Fruit fly (Drosophila melanogaster): Measurements from ENCODE around the gene CG4598.

CG4598 gene

DNA sequence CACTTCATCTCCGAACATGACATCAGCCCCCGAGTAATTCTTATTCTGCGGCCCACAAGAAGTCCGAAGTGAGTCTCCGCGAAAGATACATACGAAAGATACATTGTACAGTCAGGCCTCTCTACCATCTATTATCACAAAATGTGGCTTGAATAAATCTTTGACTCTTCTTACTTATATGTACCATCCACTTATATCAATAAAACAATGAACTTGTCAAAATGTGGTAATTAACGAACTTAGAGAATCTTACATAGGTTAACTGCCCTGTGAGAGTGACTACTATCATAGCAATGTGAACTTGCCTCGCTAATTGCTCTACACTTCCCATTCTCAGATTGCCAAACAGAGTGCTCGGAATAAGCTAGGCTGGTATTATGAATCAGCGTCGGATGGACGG is 11.8 kb upstream of the CG4598 start:
- peak; percentile 80 for TF ChIP-seq kay (GFP tag; ENCODE audit: borderline replicate concordance)
- no peak for TF ChIP-seq bab1 (GFP tag; optimal IDR thresholded peaks at IDR 0.05)

DNA sequence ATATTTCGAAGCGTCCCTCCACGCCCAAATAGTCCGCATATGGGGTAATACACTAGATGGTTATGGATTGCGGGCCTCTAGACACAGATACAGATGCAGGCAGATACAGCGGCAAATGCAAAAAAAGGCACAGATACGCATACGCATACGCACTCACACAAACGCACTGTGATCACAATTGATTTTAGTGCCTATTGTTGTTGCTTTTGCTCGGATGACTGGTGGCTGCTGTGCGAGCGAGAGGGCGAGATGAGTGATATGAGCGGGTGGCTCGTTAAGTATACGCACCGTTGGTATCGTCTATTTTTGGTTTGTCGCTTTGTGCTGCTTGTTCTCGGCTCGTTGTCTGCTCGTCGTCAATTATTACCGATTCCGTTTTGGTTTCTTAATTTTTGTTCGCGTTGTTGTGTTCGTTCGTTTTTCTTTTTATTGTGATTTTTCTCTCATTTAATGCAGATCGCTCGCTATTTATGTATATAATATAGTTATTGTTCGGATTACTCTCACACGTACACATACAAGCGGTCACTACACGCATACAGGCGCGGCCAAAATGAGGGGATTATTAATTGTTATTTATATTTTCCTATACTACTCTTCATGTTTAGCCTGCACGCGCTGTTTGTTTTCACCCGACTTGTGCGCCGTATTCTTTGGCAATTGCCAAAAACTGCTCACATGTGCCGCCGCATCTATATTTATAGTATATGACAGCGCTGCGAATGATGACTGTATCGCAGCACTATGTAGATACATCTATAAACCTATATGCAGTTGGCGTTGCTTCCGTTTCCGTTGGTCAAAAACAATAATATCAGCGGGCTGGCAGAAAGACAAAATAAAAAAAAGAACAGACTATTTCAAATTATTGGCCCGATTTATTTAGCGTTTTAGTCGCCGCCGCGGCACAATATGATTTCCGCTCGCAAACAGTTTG is 10.8 kb upstream of the CG4598 start:
- TF ChIP-seq CG11617 (GFP tag; optimal IDR thresholded peaks at IDR 0.05) (peak; percentile 5), cic (GFP tag; optimal IDR thresholded peaks at IDR 0.05) (peak; percentile 18), CG33017 (tag; optimal IDR thresholded peaks at IDR 0.05) (no peak), kay (GFP tag; ENCODE audit: borderline replicate concordance) (peak; percentile 95), cnc (optimal IDR thresholded peaks at IDR 0.05) (no peak), Mnt (GFP tag; optimal IDR thresholded peaks at IDR 0.05) (peak; percentile 35)

DNA sequence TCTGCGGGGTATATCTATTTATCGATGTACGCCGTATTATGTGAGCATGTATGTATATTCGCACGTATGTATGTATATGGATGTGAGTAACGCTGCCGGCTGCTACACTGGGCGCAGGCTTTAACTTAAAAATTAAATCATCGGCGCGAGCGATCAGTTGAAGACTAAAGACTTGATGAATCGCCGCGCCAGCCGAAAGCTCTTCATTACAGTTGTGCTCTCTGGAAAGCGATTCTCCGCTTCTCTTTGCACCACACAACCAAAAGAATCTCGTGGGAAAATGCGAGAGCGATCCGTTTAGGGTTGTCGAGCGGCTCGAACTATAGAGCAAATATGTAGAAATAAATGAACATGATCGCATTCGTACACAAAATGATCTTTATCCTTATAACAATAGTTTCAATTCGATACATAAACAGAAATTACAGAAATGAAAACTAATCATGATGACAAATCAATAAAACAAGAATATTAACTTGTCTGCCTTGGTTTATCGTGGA is 9.9 kb upstream of the CG4598 start, which contains the start of gene CG13124:
Gene CG13124 (minus strand): TSS at position 166 of the 500 bp plus-strand sequence.
- TF ChIP-seq Clk (GFP tag; optimal IDR thresholded peaks at IDR 0.05) (no peak), CG33017 (tag; optimal IDR thresholded peaks at IDR 0.05) (peak; percentile 52), CG7101 (tag; optimal IDR thresholded peaks at IDR 0.05) (peak; percentile 31), cnc (optimal IDR thresholded peaks at IDR 0.05) (no peak), pad (GFP tag; optimal IDR thresholded peaks at IDR 0.05) (no peak), bab1 (GFP tag; optimal IDR thresholded peaks at IDR 0.05) (no peak), CG12768 (GFP tag; optimal IDR thresholded peaks at IDR 0.05) (no peak), Crg-1 (GFP tag; optimal IDR thresholded peaks at IDR 0.05) (no peak), tj (GFP tag; optimal IDR thresholded peaks at IDR 0.05) (peak; percentile 14), toe (GFP tag; optimal IDR thresholded peaks at IDR 0.05) (no peak), Mnt (GFP tag; optimal IDR thresholded peaks at IDR 0.05) (peak; percentile 46), CG5204 (GFP tag; optimal IDR thresholded peaks at IDR 0.05) (no peak), cic (GFP tag; optimal IDR thresholded peaks at IDR 0.05) (peak; percentile 33), Hr96 (GFP tag; optimal IDR thresholded peaks at IDR 0.05) (peak; percentile 6), CG11617 (GFP tag; optimal IDR thresholded peaks at IDR 0.05) (no peak), CG1620 (GFP tag; optimal IDR thresholded peaks at IDR 0.05) (no peak), ovo (GFP tag; optimal IDR thresholded peaks at IDR 0.05) (no peak), CG14711 (tag; optimal IDR thresholded peaks at IDR 0.05) (peak; percentile 91), CG7045 (GFP tag; optimal IDR thresholded peaks at IDR 0.05) (no peak), kay (GFP tag; ENCODE audit: borderline replicate concordance) (no peak)

DNA sequence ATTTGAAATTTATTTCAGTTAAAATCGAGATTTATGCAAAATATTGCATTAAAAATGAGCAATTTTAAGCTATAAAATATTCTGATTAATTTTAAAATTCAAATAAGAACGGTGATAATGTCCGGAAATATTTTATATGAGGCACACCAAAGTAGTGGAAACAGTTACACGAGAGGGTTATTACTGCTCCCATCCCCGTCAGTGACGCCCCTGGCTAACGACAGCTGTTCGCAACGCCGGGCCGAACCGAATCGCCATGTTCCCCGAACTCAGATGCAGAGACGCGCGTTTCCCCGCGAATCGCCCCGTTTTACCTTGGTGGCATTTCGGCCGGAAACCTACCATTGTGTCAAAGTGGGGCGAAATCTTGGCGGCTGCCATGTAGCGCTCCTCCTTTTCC is 6.6 kb upstream of the CG4598 start:
- TF ChIP-seq bab1 (GFP tag; optimal IDR thresholded peaks at IDR 0.05) (peak; percentile 24), Crg-1 (GFP tag; optimal IDR thresholded peaks at IDR 0.05) (no peak), CG12768 (GFP tag; optimal IDR thresholded peaks at IDR 0.05) (peak; percentile 17), cic (GFP tag; optimal IDR thresholded peaks at IDR 0.05) (no peak)

DNA sequence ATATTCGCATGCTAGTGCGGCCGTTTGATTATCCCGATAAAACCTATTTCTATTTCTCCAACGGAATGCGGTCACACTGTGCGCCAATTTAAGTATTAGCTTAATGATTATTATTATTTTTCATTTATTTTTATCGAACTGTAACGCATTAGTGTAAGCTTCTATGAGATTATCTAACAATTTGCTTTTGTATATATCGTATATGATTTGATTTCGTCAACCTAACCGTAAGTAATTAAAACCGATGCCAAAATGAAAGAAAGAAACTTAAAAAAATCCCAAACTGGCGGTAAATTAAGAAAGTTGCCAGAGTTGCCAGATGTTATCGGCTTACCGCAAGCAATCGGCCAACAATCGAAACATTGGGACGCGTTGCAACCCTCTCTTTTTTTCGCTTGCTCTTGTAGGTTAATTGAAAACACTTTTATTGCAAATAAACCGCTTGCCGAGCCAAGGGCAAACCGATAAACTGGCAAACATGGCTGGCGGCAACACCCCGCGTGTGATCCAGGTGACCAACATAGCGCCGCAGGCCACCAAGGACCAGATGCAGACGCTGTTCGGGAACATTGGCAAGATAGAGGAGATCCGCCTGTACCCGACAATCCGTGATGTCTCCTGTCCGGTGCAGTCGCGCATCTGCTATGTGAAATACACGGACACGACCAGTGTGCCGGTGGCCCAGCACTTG is 5.7 kb upstream of the CG4598 start, which contains the start of the genes Etl1 and Srp54:
Gene Etl1 (minus strand): TSS at position 39 of the 691 bp plus-strand sequence.
Gene Srp54 (plus strand): TSS at position 342 of the 691 bp plus-strand sequence.
- peak; percentile 21 for TF ChIP-seq Hr96 (GFP tag; optimal IDR thresholded peaks at IDR 0.05)
- peak; percentile 17 for TF ChIP-seq Mnt (GFP tag; optimal IDR thresholded peaks at IDR 0.05)
- no peak for TF ChIP-seq bab1 (GFP tag; optimal IDR thresholded peaks at IDR 0.05)
- TF ChIP-seq CG33017 (tag; optimal IDR thresholded peaks at IDR 0.05): no peak
- TF ChIP-seq cic (GFP tag; optimal IDR thresholded peaks at IDR 0.05): no peak
- TF ChIP-seq CG14711 (tag; optimal IDR thresholded peaks at IDR 0.05): peak; percentile 95

DNA sequence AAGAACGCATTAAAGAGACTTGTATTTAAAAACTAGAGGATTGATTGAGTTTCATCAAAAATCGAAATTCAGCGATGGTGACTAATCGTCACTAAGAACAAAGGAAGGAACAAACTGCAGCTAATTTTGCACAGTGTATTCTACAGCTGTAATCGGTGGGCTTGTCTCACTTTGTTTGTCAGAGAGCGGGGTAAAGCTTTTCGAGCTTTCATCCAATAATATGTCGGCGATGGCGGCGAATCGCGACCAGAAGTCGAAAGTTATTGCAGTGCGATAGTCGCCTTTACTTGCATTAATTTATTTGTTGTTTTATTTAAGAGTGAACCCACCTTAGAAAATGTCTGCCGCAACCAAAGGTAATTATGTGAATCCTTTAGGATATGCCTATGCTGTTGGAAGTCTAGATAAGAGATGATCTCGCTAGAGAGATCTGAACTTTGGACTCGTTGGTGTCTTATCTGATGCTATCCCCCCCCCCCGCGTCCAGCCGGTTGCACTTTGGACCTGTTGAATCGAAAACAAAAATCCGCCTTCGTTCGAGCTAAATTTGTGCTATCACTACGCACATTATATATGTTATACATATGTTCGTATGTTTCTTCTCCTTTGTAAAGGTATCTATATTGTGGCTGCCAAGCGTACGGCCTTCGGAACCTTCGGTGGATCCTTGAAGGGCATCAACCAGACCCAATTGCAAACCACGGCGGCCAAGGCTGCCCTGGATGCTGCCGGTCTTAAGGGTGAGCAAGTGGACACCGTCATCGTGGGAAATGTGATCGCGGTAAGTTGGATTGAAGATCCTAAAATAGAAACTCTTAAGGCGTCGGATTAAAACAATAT is 3.2 kb upstream of the CG4598 start, which contains the start of gene yip2:
Gene yip2 (plus strand): TSS at position 243 of the 840 bp plus-strand sequence.
- TF ChIP-seq CG7045 (GFP tag; optimal IDR thresholded peaks at IDR 0.05) (peak; percentile 93), kay (GFP tag; ENCODE audit: borderline replicate concordance) (no peak), CG14711 (tag; optimal IDR thresholded peaks at IDR 0.05) (peak; percentile 45), Clk (GFP tag; optimal IDR thresholded peaks at IDR 0.05) (peak; percentile 90), tj (GFP tag; optimal IDR thresholded peaks at IDR 0.05) (peak; percentile 88), pad (GFP tag; optimal IDR thresholded peaks at IDR 0.05) (peak; percentile 61), Mnt (GFP tag; optimal IDR thresholded peaks at IDR 0.05) (peak; percentile 82), CG7101 (tag; optimal IDR thresholded peaks at IDR 0.05) (peak; percentile 70), CG5204 (GFP tag; optimal IDR thresholded peaks at IDR 0.05) (peak; percentile 97), Crg-1 (GFP tag; optimal IDR thresholded peaks at IDR 0.05) (peak; percentile 65), cnc (optimal IDR thresholded peaks at IDR 0.05) (peak in 1 of 2 experiments; percentile 7), CG1620 (GFP tag; optimal IDR thresholded peaks at IDR 0.05) (peak; percentile 50), toe (GFP tag; optimal IDR thresholded peaks at IDR 0.05) (peak; percentile 99), cic (GFP tag; optimal IDR thresholded peaks at IDR 0.05) (peak; percentile 91), bab1 (GFP tag; optimal IDR thresholded peaks at IDR 0.05) (peak; percentile 81), CG11617 (GFP tag; optimal IDR thresholded peaks at IDR 0.05) (peak; percentile 95), CG12768 (GFP tag; optimal IDR thresholded peaks at IDR 0.05) (peak; percentile 100), ovo (GFP tag; optimal IDR thresholded peaks at IDR 0.05) (peak; percentile 49), Hr96 (GFP tag; optimal IDR thresholded peaks at IDR 0.05) (peak; percentile 99), CG33017 (tag; optimal IDR thresholded peaks at IDR 0.05) (peak; percentile 74)
